Fruit fly (Drosophila melanogaster) whole organism, wandering third instar larva: ENCODE measurements around the gene CG31463.

Source experiments
- Dif ChIP-seq: fragments of 200-275, 200-300 bp; sonication (Bioruptor generic); optimal IDR thresholded peaks from 2 replicates; lab custom pipeline; 2018; ENCODE audit warnings: missing biosample characterization, missing genetic modification characterization; ENCODE audit not compliant: partially characterized antibody
- Hr78 ChIP-seq: fragments of >200 bp; optimal IDR thresholded peaks from 2 replicates; lab custom pipeline; 2017; ENCODE audit warnings: missing biosample characterization, missing genetic modification characterization
- Rel ChIP-seq, 2 experiments: fragments of 200-800 bp; sonication (Bioruptor generic) in 1 of 2; optimal IDR thresholded peaks; 2 replicates in 1 of 2; 3 replicates in 1 of 2; lab custom pipeline; 2016 to 2019; ENCODE audit warnings: mild to moderate bottlenecking in 2 of 2, missing biosample characterization in 2 of 2, missing genetic modification characterization in 2 of 2, moderate library complexity in 1 of 2
- br ChIP-seq: fragments of 200-800 bp; sonication (Bioruptor generic); optimal IDR thresholded peaks from 2 replicates; lab custom pipeline; 2016; ENCODE audit warnings: missing biosample characterization, missing genetic modification characterization
- dsf ChIP-seq: sonication (Bioruptor generic); optimal IDR thresholded peaks from 2 replicates; lab custom pipeline; 2016; ENCODE audit warnings: missing biosample characterization, missing genetic modification characterization, borderline replicate concordance
- ey ChIP-seq: fragments of 200-800 bp; sonication (Bioruptor generic); optimal IDR thresholded peaks from 2 replicates; lab custom pipeline; 2016; ENCODE audit warnings: missing biosample characterization, missing genetic modification characterization
- pan ChIP-seq: fragments of >200 bp; optimal IDR thresholded peaks from 2 replicates; lab custom pipeline; 2017
- psq ChIP-seq: fragments of 200-800 bp; sonication (Bioruptor generic); optimal IDR thresholded peaks from 3 replicates; lab custom pipeline; 2017; ENCODE audit warnings: missing biosample characterization, mild to moderate bottlenecking, missing genetic modification characterization, moderate library complexity
- sage ChIP-seq: fragments of 200-800 bp; sonication (Bioruptor generic); optimal IDR thresholded peaks from 2 replicates; lab custom pipeline; 2016; ENCODE audit warnings: missing biosample characterization, mild to moderate bottlenecking, missing genetic modification characterization
- tai ChIP-seq: sonication (Bioruptor generic); optimal IDR thresholded peaks from 2 replicates; lab custom pipeline; 2016; ENCODE audit warnings: missing biosample characterization, missing genetic modification characterization

dm6 chr3R:8316344-8317105, 24.4 kb downstream of the CG31463 start, which contains the start of gene Coq2:
- TF ChIP-seq Rel (GFP tag; optimal IDR thresholded peaks at IDR 0.05; lab: Kevin White, UChicago) = no peak
- no peak for TF ChIP-seq Rel (tag; optimal IDR thresholded peaks at IDR 0.05; lab: Kevin White, UChicago)
- TF ChIP-seq sage (GFP tag; lab: Kevin White, UChicago) = no peak
- no peak for TF ChIP-seq pan
- no peak for TF ChIP-seq dsf (GFP tag; lab: Kevin White, UChicago)
- TF ChIP-seq psq = no peak
- no peak for TF ChIP-seq tai (GFP tag; lab: Kevin White, UChicago)
- peak; percentile 100 for TF ChIP-seq Dif
- TF ChIP-seq br (GFP tag; lab: Kevin White, UChicago) = no peak
- no peak for TF ChIP-seq Hr78 (GFP tag; lab: Kevin White, UChicago)
- no peak for TF ChIP-seq ey
